Fruit fly (Drosophila melanogaster) whole organism, wandering third instar larva: ENCODE data around the gene mei-217.
A peak's percentile ranks its signal among the peaks of the same experiment; 100 is the strongest.

Experiments used
- Abd-B ChIP-seq: fragments of >200 bp; optimal IDR thresholded peaks from 2 replicates; lab custom pipeline; 2017; ENCODE audit warnings: missing biosample characterization, missing genetic modification characterization
- CG32264 ChIP-seq: fragments of 200-800 bp; sonication (Bioruptor generic); optimal IDR thresholded peaks from 2 replicates; lab custom pipeline; 2016; ENCODE audit warnings: missing biosample characterization, missing genetic modification characterization
- CG9705 ChIP-seq: fragments of 200-800 bp; sonication (Bioruptor generic); optimal IDR thresholded peaks from 2 replicates; lab custom pipeline; 2018; ENCODE audit warnings: missing biosample characterization, mild to moderate bottlenecking, missing genetic modification characterization
- CrebA ChIP-seq: fragments of 200-800 bp; sonication (Bioruptor generic); optimal IDR thresholded peaks from 2 replicates; lab custom pipeline; 2016; ENCODE audit warnings: missing biosample characterization, mild to moderate bottlenecking, missing genetic modification characterization, borderline replicate concordance
- Dfd ChIP-seq: fragments of >200 bp; optimal IDR thresholded peaks from 2 replicates; lab custom pipeline; 2017; ENCODE audit warnings: missing biosample characterization, missing genetic modification characterization
- Dif ChIP-seq: fragments of 200-275, 200-300 bp; sonication (Bioruptor generic); optimal IDR thresholded peaks from 2 replicates; lab custom pipeline; 2018; ENCODE audit warnings: missing biosample characterization, missing genetic modification characterization; ENCODE audit not compliant: partially characterized antibody
- GATAd ChIP-seq: sonication (Bioruptor generic); optimal IDR thresholded peaks from 2 replicates; lab custom pipeline; 2016; ENCODE audit warnings: missing biosample characterization, missing genetic modification characterization
- HLH106 ChIP-seq: fragments of 200-800 bp; optimal IDR thresholded peaks from 3 replicates; lab custom pipeline; 2019; ENCODE audit warnings: missing biosample characterization, mild to moderate bottlenecking, missing genetic modification characterization, moderate library complexity
- Hnf4 ChIP-seq: fragments of 200-800 bp; sonication (Bioruptor generic); optimal IDR thresholded peaks from 2 replicates; lab custom pipeline; 2016; ENCODE audit warnings: missing biosample characterization, mild to moderate bottlenecking, missing genetic modification characterization
- Hr78 ChIP-seq: fragments of >200 bp; optimal IDR thresholded peaks from 2 replicates; lab custom pipeline; 2017; ENCODE audit warnings: missing biosample characterization, missing genetic modification characterization
- Hr83 ChIP-seq: fragments of 200-300 bp; sonication (Bioruptor generic); optimal IDR thresholded peaks from 2 replicates; lab custom pipeline; 2016; ENCODE audit warnings: missing biosample characterization, mild to moderate bottlenecking, missing genetic modification characterization, moderate library complexity; ENCODE audit not compliant: poor library complexity, severe bottlenecking
- Jra ChIP-seq: sonication (Bioruptor generic); optimal IDR thresholded peaks from 2 replicates; lab custom pipeline; 2016; ENCODE audit warnings: missing biosample characterization, missing genetic modification characterization
- Mio ChIP-seq: sonication (Bioruptor generic); optimal IDR thresholded peaks from 2 replicates; lab custom pipeline; 2016; ENCODE audit warnings: missing biosample characterization, missing genetic modification characterization
- Myc ChIP-seq: fragments of >200 bp; optimal IDR thresholded peaks from 2 replicates; lab custom pipeline; 2017
- N ChIP-seq: fragments of >200 bp; optimal IDR thresholded peaks from 2 replicates; lab custom pipeline; 2018; ENCODE audit warnings: missing biosample characterization, missing external identifiers, missing genetic modification characterization
- OdsH ChIP-seq: fragments of 200-800 bp; sonication (Bioruptor generic); optimal IDR thresholded peaks from 2 replicates; lab custom pipeline; 2016; ENCODE audit warnings: missing biosample characterization, mild to moderate bottlenecking, missing genetic modification characterization
- Rel ChIP-seq, 2 experiments: fragments of 200-800 bp; sonication (Bioruptor generic) in 1 of 2; optimal IDR thresholded peaks; 2 replicates in 1 of 2; 3 replicates in 1 of 2; lab custom pipeline; 2016 to 2019; ENCODE audit warnings: mild to moderate bottlenecking in 2 of 2, missing biosample characterization in 2 of 2, missing genetic modification characterization in 2 of 2, moderate library complexity in 1 of 2
- Sp1 ChIP-seq: fragments of 200-800 bp; sonication (Bioruptor generic); optimal IDR thresholded peaks from 3 replicates; lab custom pipeline; 2019; ENCODE audit warnings: missing biosample characterization, mild to moderate bottlenecking, missing genetic modification characterization, moderate library complexity
- Vsx2 ChIP-seq: fragments of 200-300, 225-300 bp; sonication (Bioruptor generic); optimal IDR thresholded peaks from 2 replicates; lab custom pipeline; 2018; ENCODE audit warnings: missing biosample characterization, missing genetic modification characterization; ENCODE audit not compliant: partially characterized antibody
- br ChIP-seq: fragments of 200-800 bp; sonication (Bioruptor generic); optimal IDR thresholded peaks from 2 replicates; lab custom pipeline; 2016; ENCODE audit warnings: missing biosample characterization, missing genetic modification characterization
- brk ChIP-seq: fragments of 200-800 bp; sonication (Bioruptor generic); optimal IDR thresholded peaks from 2 replicates; lab custom pipeline; 2016; ENCODE audit warnings: missing biosample characterization, mild to moderate bottlenecking, missing genetic modification characterization
- dl ChIP-seq, 2 experiments: fragments of 175-275, 200-275 bp in 1 of 2; fragments of 200-275 bp in 1 of 2; sonication (Bioruptor generic); optimal IDR thresholded peaks; lab custom pipeline; 2018; ENCODE audit warnings: mild to moderate bottlenecking in 2 of 2, missing biosample characterization in 2 of 2, missing genetic modification characterization in 2 of 2, moderate library complexity in 2 of 2; ENCODE audit not compliant: partially characterized antibody in 2 of 2, insufficient read depth in 1 of 2
- dmrt93B ChIP-seq: fragments of 200-800 bp; sonication (Bioruptor generic); optimal IDR thresholded peaks from 2 replicates; lab custom pipeline; 2018; ENCODE audit warnings: missing biosample characterization, mild to moderate bottlenecking, missing genetic modification characterization
- dsf ChIP-seq: sonication (Bioruptor generic); optimal IDR thresholded peaks from 2 replicates; lab custom pipeline; 2016; ENCODE audit warnings: missing biosample characterization, missing genetic modification characterization, borderline replicate concordance
- ey ChIP-seq: fragments of 200-800 bp; sonication (Bioruptor generic); optimal IDR thresholded peaks from 2 replicates; lab custom pipeline; 2016; ENCODE audit warnings: missing biosample characterization, missing genetic modification characterization
- foxo ChIP-seq, 2 experiments: fragments of 200-800 bp; sonication (Bioruptor generic); optimal IDR thresholded peaks; 2 replicates in 1 of 2; 3 replicates in 1 of 2; lab custom pipeline; 2016 to 2017; ENCODE audit warnings: missing biosample characterization in 2 of 2, missing genetic modification characterization in 2 of 2
- fru ChIP-seq: fragments of 200-800 bp; sonication (Bioruptor generic); optimal IDR thresholded peaks from 3 replicates; lab custom pipeline; 2016; ENCODE audit warnings: missing biosample characterization, mild to moderate bottlenecking, missing genetic modification characterization
- h ChIP-seq: fragments of 200-800 bp; sonication (Bioruptor generic); optimal IDR thresholded peaks from 3 replicates; lab custom pipeline; 2016; ENCODE audit warnings: missing biosample characterization, mild to moderate bottlenecking, missing genetic modification characterization
- jim ChIP-seq: fragments of 175-275, 200-325 bp; sonication (Bioruptor generic); optimal IDR thresholded peaks from 2 replicates; lab custom pipeline; 2016; ENCODE audit warnings: missing biosample characterization, mild to moderate bottlenecking, missing genetic modification characterization
- lola ChIP-seq: fragments of >200 bp; optimal IDR thresholded peaks from 2 replicates; lab custom pipeline; 2017; ENCODE audit warnings: missing biosample characterization, missing genetic modification characterization
- pan ChIP-seq: fragments of >200 bp; optimal IDR thresholded peaks from 2 replicates; lab custom pipeline; 2017
- psq ChIP-seq: fragments of 200-800 bp; sonication (Bioruptor generic); optimal IDR thresholded peaks from 3 replicates; lab custom pipeline; 2017; ENCODE audit warnings: missing biosample characterization, mild to moderate bottlenecking, missing genetic modification characterization, moderate library complexity
- rgr ChIP-seq: fragments of 200-800 bp; sonication (Bioruptor generic); optimal IDR thresholded peaks from 3 replicates; lab custom pipeline; 2016; ENCODE audit warnings: missing biosample characterization, mild to moderate bottlenecking, missing genetic modification characterization
- sage ChIP-seq: fragments of 200-800 bp; sonication (Bioruptor generic); optimal IDR thresholded peaks from 2 replicates; lab custom pipeline; 2016; ENCODE audit warnings: missing biosample characterization, mild to moderate bottlenecking, missing genetic modification characterization
- sv ChIP-seq: fragments of 200-800 bp; sonication (Bioruptor generic); optimal IDR thresholded peaks from 3 replicates; lab custom pipeline; 2016; ENCODE audit warnings: missing biosample characterization, missing genetic modification characterization
- tai ChIP-seq: sonication (Bioruptor generic); optimal IDR thresholded peaks from 2 replicates; lab custom pipeline; 2016; ENCODE audit warnings: missing biosample characterization, missing genetic modification characterization
- usp ChIP-seq: fragments of >200 bp; optimal IDR thresholded peaks from 2 replicates; lab custom pipeline; 2017; ENCODE audit warnings: missing biosample characterization, missing genetic modification characterization
- woc ChIP-seq: sonication (Bioruptor generic); optimal IDR thresholded peaks from 2 replicates; lab custom pipeline; 2016; ENCODE audit warnings: missing biosample characterization, mild to moderate bottlenecking, missing genetic modification characterization

Gene mei-217

DNA sequence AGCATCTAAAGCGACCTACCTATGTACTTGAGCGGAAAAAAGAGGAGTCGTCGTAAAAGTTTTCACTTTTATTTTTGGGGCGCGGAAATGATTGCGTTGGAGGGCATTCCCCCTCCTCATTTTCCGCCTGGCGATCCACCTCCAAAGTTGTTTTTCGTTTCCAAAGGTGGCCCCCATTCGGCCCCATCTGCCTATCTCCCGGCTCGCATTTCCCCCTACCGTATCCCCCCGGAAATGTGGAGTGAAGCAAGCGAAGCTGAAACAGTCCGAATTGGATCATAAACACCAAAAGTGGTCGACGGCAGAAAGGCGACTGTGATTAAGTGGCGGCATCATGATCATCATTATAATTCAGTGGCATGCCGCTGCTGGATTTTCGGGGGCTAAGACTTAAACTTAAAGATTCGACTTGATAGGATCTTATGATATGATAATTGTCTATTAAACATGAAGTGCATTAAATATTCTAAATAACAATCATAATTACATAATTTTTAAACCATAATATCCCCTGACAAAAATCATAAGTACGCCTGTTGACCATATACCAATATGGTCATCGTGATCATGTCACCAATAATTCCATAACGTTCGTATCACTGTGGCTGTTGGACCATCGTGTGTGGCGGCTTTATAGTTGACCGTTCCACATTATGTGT, 19.1 kb downstream of the mei-217 start:
- TF ChIP-seq CrebA (GFP tag; lab: Kevin White, UChicago) (no peak), CG9705 (no peak), Jra (GFP tag; lab: Kevin White, UChicago) (no peak), OdsH (GFP tag; lab: Kevin White, UChicago) (peak; percentile 56), Mio (GFP tag; lab: Kevin White, UChicago) (no peak), dl (GFP tag; optimal IDR thresholded peaks at IDR 0.05; lab: Kevin White, UChicago; ENCODE audit: insufficient read depth in 1 of 2, partially characterized antibody in 2 of 2) (no peak), Sp1 (GFP tag; lab: Kevin White, UChicago) (peak; percentile 28), Dif (GFP tag; lab: Kevin White, UChicago) (no peak), woc (GFP tag; lab: Kevin White, UChicago) (no peak), brk (no peak), N (GFP tag; lab: Kevin White, UChicago) (no peak), psq (peak; percentile 47), foxo (GFP tag; optimal IDR thresholded peaks at IDR 0.05; lab: Kevin White, UChicago) (peak in 1 of 2 experiments; percentile 63), br (GFP tag; lab: Kevin White, UChicago) (peak; percentile 48), Hnf4 (GFP tag; lab: Kevin White, UChicago) (peak; percentile 14), sv (GFP tag; lab: Kevin White, UChicago) (peak; percentile 46), Vsx2 (no peak), dmrt93B (GFP tag; lab: Kevin White, UChicago) (no peak), GATAd (GFP tag; lab: Kevin White, UChicago) (no peak), rgr (peak; percentile 52), usp (GFP tag; lab: Kevin White, UChicago) (no peak), fru (GFP tag; lab: Kevin White, UChicago) (peak; percentile 44), Hr78 (GFP tag; lab: Kevin White, UChicago) (no peak), Rel (GFP tag; optimal IDR thresholded peaks at IDR 0.05; lab: Kevin White, UChicago) (no peak), Rel (tag; optimal IDR thresholded peaks at IDR 0.05; lab: Kevin White, UChicago) (peak; percentile 36), jim (no peak), HLH106 (tag; lab: Kevin White, UChicago) (peak; percentile 60), Abd-B (no peak), Myc (lab: Kevin White, UChicago) (no peak), h (GFP tag; lab: Kevin White, UChicago) (peak; percentile 54), tai (no peak), CG32264 (no peak), pan (no peak), dsf (GFP tag; lab: Kevin White, UChicago) (no peak), ey (GFP tag; lab: Kevin White, UChicago) (peak; percentile 50), sage (GFP tag; lab: Kevin White, UChicago) (peak; percentile 11), Dfd (GFP tag; lab: Kevin White, UChicago) (no peak), Hr83 (GFP tag; lab: Kevin White, UChicago) (no peak), lola (GFP tag; lab: Kevin White, UChicago) (no peak)

DNA sequence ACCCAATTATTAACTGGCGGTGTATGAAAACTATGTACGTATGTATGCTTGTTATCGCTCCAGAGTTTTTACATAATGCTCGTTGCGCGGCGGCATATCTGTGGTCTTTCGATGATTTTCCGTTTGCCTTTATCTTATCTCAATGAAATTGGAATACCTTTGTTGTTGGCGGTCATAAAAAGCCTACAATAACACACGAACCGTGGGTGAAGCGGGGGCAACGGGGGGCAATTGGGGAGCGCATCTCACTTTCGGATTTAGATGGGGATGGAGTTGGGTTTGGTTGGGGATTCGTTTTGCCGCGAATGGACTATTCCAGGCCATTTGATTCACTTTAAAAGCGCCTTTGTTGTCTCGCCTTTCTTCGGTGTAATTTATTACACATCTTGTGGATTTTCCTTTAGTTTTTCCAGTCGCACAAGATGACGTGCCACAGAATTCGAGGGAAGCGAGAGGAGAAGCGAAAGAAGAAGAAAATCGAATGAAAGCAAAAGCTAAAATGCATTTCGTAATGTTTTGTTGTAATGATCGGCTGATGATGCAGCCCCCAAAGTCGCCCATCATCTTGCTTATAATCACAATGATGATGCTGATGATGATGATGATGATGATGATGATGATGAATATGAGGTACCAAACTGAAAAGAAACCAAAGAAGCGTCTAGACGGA, 20.2 kb downstream of the mei-217 start:
- no peak for TF ChIP-seq pan
- no peak for TF ChIP-seq h (GFP tag; lab: Kevin White, UChicago)
- TF ChIP-seq CG9705, result no peak
- TF ChIP-seq woc (GFP tag; lab: Kevin White, UChicago), result no peak
- TF ChIP-seq fru (GFP tag; lab: Kevin White, UChicago), result no peak
- TF ChIP-seq GATAd (GFP tag; lab: Kevin White, UChicago), result no peak
- TF ChIP-seq HLH106 (tag; lab: Kevin White, UChicago), result no peak
- no peak for TF ChIP-seq psq
- no peak for TF ChIP-seq sv (GFP tag; lab: Kevin White, UChicago)
- no peak for TF ChIP-seq CrebA (GFP tag; lab: Kevin White, UChicago)
- no peak for TF ChIP-seq dl (GFP tag; optimal IDR thresholded peaks at IDR 0.05; lab: Kevin White, UChicago; ENCODE audit: insufficient read depth in 1 of 2, partially characterized antibody in 2 of 2)
- TF ChIP-seq Vsx2, result no peak
- no peak for TF ChIP-seq Dif (GFP tag; lab: Kevin White, UChicago)
- TF ChIP-seq OdsH (GFP tag; lab: Kevin White, UChicago), result no peak
- no peak for TF ChIP-seq tai
- TF ChIP-seq dmrt93B (GFP tag; lab: Kevin White, UChicago), result no peak
- TF ChIP-seq foxo (GFP tag; optimal IDR thresholded peaks at IDR 0.05; lab: Kevin White, UChicago), result no peak
- TF ChIP-seq lola (GFP tag; lab: Kevin White, UChicago), result no peak
